Worm (Caenorhabditis elegans): Measurements from ENCODE around the gene madf-8.

Gene madf-8

DNA sequence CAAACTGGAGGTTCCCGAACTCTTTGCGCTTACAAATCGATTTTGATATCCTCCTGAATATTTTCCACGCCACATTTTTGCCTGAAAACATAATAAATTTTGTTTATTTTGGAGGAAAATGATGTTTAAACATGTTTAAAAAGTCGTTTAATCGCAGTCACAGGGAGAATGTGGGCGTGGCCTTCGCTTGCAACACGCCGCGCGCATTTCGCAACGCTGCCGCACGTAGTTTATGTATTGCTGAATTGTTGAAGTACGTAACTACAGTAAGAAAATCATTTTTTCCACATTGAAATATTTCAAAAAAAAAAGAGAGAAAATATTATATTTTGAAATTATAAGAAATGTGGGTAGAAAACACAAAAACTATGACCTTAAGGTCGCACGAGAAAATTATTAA, 13.6 kb upstream of the madf-8 start, which contains the start of gene C46F11.4:
Gene C46F11.4, minus strand, starts transcription at position 81 of the 400 bp plus-strand sequence.
- TF ChIP-seq him-1 (tag; optimal IDR thresholded peaks at IDR 0.05) (peak; percentile 62), W03F9.2 (tag; optimal IDR thresholded peaks at IDR 0.05) (peak; percentile 27), dao-5 (tag; optimal IDR thresholded peaks at IDR 0.05) (no peak)

DNA sequence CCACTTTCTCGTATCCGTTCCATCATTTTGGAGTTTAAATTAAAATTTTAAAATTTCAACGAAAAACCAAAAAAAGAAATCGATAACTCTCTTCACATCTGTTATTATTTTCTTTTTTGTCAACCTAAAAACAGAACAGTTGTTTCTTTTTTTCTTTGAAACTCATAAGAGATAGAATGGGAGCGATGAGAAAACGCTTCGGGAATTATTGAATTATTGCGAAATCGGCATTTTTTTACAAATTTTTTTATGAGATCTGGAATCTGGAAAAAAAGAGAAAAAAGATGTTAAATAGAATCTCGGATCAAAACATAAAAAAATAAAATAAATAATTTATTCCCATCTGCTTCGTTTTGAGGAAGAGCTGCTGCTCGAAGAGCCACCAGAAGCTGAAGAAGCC, 6.8 kb upstream of the madf-8 start, which contains the start of gene C46F11.5:
Gene C46F11.5, minus strand, starts transcription at position 128 of the 400 bp plus-strand sequence.
- no peak for TF ChIP-seq W03F9.2 (tag; optimal IDR thresholded peaks at IDR 0.05)
- no peak for TF ChIP-seq dao-5 (tag; optimal IDR thresholded peaks at IDR 0.05)
- TF ChIP-seq him-1 (tag; optimal IDR thresholded peaks at IDR 0.05) = no peak

DNA sequence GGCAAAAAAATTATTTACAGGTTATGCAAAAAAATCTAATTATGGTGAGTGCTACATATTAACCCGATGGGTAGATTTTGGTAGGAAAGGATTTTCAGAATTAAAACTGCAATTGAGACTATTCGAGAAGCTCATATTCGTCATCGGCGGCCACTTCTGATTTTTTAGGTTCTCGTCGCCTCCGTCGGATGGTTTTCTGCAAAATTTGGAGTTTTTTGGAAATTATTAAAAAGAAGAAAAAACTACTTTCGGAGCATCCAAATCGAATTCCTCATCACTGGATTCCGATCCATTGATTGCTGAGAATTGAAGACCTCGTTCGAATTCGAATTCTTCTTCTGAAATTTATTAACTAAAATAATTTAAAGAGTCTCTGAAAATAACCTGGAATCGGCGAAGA, 2.3 kb upstream of the madf-8 start:
- no peak for TF ChIP-seq him-1 (tag; optimal IDR thresholded peaks at IDR 0.05)
- no peak for TF ChIP-seq dao-5 (tag; optimal IDR thresholded peaks at IDR 0.05)
- TF ChIP-seq W03F9.2 (tag; optimal IDR thresholded peaks at IDR 0.05) = no peak

DNA sequence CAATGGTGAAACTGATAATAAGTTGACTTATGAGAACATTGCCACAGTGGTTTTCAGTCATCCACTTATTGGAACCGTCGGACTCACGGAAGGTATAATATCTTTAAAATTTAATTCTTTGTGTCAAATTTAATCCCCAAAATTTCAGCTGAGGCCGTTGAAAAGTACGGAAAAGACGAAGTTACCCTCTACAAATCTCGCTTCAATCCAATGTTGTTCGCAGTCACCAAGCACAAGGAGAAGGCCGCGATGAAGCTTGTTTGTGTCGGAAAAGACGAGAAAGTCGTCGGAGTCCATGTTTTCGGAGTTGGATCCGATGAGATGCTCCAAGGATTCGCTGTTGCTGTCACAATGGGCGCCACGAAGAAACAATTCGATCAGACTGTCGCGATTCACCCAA, 1.8 kb upstream of the madf-8 start:
- TF ChIP-seq W03F9.2 (tag; optimal IDR thresholded peaks at IDR 0.05) (no peak), him-1 (tag; optimal IDR thresholded peaks at IDR 0.05) (no peak), dao-5 (tag; optimal IDR thresholded peaks at IDR 0.05) (no peak)

DNA sequence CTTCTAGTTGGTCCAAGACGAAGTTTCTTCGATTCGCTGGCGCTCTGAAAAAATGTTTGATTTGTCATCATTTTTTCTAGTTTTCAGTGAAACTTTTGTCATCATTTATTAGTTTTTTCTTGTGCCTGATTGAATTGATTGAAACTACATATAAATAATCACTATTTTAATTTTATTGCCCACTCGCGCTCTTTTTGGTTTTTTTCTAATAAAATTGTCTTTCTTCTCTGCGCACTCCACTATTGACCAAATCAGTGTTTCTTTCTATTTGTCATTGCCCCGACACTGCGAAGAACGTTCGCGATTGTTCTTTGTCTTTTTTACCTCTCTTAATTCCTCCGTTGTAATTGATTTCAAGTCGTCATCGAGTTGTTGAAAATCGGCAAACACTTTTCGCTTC, 366 bp downstream of the madf-8 start:
- TF ChIP-seq W03F9.2 (tag; optimal IDR thresholded peaks at IDR 0.05) = peak; percentile 3
- no peak for TF ChIP-seq him-1 (tag; optimal IDR thresholded peaks at IDR 0.05)

DNA sequence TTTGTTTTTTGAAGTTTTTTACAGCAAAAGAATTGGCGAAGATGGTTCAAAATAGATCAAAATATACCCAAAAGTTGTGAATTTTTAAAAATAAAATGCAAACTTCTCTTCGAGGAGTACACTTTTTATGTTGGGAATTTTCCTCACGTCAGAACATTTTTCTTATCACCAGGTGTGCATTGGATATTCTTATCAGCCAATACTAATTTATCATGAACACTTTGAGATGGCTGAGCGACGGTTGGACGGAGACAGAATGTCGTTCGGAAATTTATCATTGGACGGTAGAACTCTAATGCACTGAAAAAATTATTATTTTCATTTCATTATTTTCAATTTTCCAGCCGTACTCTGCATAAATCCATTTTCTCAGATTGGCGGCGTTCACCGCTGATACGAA, 1.3 kb downstream of the madf-8 start:
- no peak for TF ChIP-seq him-1 (tag; optimal IDR thresholded peaks at IDR 0.05)
- TF ChIP-seq W03F9.2 (tag; optimal IDR thresholded peaks at IDR 0.05) = no peak
- TF ChIP-seq dao-5 (tag; optimal IDR thresholded peaks at IDR 0.05) = no peak

DNA sequence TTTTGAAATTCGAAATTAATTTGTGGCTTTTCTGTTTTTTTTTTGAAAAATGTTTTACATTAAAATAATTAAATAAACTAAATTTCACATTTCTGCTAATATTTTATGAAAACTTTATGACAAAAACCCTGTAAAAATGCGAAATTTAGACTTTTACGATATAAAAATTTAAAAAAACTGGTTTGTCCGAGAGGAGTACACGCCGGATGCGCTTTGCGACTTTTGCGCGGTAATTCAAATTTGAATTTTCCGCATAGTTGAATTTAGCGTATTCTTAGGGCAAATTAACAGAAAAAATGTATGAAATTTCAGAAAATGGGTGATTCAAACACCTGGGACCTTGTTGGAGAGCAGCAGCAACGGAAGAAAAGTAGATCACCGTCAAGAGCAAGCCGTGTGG, 6.6 kb downstream of the madf-8 start, which contains the start of gene unc-93:
Gene unc-93, plus strand, starts transcription at position 301 of the 400 bp plus-strand sequence.
- TF ChIP-seq W03F9.2 (tag; optimal IDR thresholded peaks at IDR 0.05) = no peak
- TF ChIP-seq him-1 (tag; optimal IDR thresholded peaks at IDR 0.05) = no peak
- no peak for TF ChIP-seq dao-5 (tag; optimal IDR thresholded peaks at IDR 0.05)

DNA sequence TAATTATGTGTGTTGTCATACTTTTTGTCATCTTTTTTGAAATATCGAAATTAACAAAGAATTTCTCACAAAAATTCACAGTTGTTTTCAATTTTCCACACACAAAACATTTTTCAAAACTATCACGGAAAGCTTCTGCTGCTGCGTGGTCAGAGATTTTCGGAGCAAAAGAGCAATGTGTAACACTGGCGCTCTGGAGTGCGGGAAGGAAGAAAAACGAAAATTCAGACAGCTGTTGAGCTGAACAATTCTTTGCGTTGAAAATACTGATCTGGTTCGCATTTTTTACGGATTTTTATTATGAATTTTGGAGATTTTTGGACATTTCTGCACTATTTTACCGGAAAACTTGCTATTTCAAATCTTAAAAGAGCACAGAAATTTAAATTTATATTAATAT, 7.0 kb downstream of the madf-8 start:
- TF ChIP-seq him-1 (tag; optimal IDR thresholded peaks at IDR 0.05) (no peak), W03F9.2 (tag; optimal IDR thresholded peaks at IDR 0.05) (no peak), dao-5 (tag; optimal IDR thresholded peaks at IDR 0.05) (no peak)

DNA sequence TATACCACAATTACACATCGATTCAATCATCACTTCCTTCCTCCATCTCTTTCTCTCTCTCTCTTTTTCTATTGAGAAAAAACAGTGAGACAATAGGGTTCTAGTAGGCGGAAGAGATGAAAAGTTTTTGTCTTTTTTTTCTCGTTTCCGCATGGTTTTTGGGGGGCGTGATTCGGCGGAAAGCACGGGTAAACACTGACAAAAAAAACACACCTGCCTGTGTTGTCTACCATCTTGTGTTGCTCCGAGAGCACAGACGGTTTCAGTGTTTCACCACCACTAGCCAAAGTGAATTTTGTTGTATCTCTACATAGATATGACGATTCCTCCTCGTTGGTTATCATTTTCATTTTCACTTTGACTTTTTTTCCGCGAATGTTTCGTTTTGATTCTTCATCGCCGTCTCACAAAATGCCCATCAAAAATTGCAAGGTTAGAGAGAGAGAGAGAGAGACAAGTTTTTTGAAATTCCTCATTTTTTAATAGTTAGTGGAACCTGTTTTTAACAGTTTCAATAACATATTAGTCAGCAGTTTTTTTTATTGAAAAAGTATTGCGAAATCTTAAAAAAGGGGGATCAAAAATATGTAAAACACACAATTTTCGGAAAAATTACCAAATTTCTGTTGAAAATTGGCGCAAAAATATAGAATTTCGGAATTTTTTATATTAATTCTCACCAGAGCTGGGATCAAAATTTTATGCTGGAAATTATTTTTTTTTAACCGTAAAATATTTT, 13.2 kb downstream of the madf-8 start:
- TF ChIP-seq dao-5 (tag; optimal IDR thresholded peaks at IDR 0.05) (no peak), W03F9.2 (tag; optimal IDR thresholded peaks at IDR 0.05) (no peak), him-1 (tag; optimal IDR thresholded peaks at IDR 0.05) (no peak)

DNA sequence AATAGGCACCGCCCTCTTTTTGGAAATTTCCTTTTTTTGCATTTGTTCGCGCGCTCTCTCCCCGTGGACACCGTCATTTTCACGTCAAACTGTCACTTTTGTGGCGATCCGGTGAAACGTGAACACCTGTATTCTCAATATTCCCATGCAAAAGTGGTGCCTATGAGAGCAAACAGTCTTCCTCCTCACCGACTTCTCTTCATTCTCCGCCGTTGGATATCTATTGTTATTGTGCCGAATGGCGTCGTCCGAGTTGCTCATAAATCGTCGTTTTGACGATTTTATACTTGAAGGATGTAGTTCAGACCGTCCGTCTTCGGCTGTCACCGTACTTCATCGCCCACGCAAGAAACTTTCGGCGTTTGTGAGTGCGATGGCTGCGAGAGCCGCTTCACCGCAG, 14.8 kb downstream of the madf-8 start, which contains the start of gene rilp-1:
Gene rilp-1, plus strand, starts transcription at position 301 of the 400 bp plus-strand sequence.
- TF ChIP-seq dao-5 (tag; optimal IDR thresholded peaks at IDR 0.05) (no peak), him-1 (tag; optimal IDR thresholded peaks at IDR 0.05) (no peak), W03F9.2 (tag; optimal IDR thresholded peaks at IDR 0.05) (no peak)

DNA sequence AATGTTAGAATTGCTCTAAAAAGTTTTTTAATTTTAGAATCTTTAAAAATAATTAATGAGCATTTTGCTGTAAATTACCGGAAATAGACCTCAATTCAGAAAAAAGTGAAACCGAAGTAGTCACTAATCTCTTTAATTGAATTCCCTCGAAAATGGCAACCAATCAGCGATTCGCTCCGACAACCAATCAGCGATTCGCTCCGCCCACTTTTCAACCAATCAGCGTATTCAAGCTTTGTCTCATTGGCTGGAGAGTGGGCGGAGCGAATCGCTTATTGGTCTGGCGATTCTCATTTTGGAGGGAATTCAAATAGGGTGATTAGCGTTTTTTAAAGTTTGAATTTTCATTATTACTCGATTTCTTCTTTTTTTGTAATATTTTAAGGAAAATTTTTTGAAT, 15.8 kb downstream of the madf-8 start:
- TF ChIP-seq dao-5 (tag; optimal IDR thresholded peaks at IDR 0.05) (no peak), him-1 (tag; optimal IDR thresholded peaks at IDR 0.05) (no peak), W03F9.2 (tag; optimal IDR thresholded peaks at IDR 0.05) (no peak)

DNA sequence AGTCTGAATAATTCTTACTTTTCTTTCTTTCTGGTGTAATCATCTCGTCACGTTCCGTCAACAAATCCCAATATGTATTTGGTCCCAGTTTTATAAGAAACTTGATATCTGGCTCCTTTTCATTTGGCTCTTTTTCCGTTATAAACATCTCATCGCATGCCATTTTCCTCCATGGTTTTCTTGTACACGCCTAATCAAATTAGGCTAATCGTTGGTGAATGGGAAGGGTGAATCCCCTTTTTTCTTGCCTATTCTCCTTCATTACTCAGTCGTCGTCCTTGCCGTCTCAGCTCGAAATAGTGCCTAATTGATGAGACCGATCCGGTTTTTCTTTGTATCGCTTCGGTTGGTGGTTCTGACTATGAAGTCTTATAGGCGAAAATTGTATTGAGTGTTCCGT, 16.5 kb downstream of the madf-8 start:
- TF ChIP-seq dao-5 (tag; optimal IDR thresholded peaks at IDR 0.05) = no peak
- TF ChIP-seq W03F9.2 (tag; optimal IDR thresholded peaks at IDR 0.05) = no peak
- no peak for TF ChIP-seq him-1 (tag; optimal IDR thresholded peaks at IDR 0.05)

DNA sequence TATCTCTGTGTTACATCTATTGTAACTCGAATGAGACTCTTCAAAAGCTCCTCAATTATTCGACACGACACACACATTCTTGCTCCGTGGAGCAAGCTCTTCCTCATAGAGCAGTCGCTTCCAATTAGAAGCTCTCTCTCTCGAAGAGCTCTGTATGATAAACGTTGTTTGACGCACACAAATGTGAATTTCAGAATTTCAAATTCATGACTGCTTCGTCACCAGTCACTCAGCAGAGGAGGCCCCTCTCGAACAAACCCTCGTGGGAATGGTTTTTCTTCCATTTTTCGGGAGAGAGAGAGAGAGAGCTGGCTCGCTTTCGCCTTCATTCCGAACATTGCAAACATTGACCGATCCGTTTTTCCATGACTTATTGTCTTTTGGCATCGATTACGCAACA, 18.3 kb downstream of the madf-8 start:
- TF ChIP-seq him-1 (tag; optimal IDR thresholded peaks at IDR 0.05) = no peak
- TF ChIP-seq dao-5 (tag; optimal IDR thresholded peaks at IDR 0.05) = no peak
- no peak for TF ChIP-seq W03F9.2 (tag; optimal IDR thresholded peaks at IDR 0.05)

DNA sequence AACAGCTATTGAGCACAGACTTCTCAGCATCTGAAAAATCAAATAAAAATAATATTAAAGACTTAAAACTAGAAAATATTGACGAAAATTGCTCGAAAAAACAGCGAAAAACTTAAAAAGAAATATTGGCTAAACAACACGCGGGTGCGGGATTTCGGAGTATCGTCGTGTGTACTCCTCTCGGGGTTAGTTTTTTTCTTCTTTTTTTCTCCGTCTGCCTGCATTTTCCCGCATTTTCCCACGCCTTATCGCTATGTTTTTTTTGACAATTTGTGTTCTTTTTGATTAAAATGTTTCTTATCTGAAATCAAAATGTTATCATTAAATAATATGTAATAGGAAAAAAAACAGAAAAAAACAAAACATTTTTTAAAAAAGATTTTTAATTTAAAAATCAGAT, 20.3 kb downstream of the madf-8 start, which contains the start of gene mrps-31:
Gene mrps-31, minus strand, starts transcription at position 36 of the 400 bp plus-strand sequence.
- TF ChIP-seq him-1 (tag; optimal IDR thresholded peaks at IDR 0.05) (no peak), W03F9.2 (tag; optimal IDR thresholded peaks at IDR 0.05) (peak; percentile 73), dao-5 (tag; optimal IDR thresholded peaks at IDR 0.05) (no peak)

DNA sequence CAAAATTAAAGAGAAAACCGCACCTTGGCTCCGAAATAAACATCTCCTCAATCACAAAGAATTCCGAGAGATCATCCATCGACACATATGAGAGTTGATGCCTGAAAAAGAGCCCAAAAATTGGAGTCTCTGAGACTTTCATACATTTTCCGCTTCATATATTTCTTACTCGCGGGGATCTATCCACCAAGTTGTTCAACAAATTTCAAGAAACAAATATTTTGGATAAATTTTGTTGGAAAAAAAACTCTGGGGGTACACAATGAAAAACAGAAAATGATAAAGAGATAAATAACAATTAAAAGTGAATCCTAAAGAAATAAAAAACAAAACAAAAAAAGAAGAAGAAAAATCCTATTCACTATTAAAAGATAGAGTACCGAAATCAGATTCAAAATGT, 23.6 kb downstream of the madf-8 start, which contains the start of gene sel-8:
Gene sel-8, minus strand, starts transcription at position 101 of the 400 bp plus-strand sequence.
- TF ChIP-seq W03F9.2 (tag; optimal IDR thresholded peaks at IDR 0.05) (no peak), dao-5 (tag; optimal IDR thresholded peaks at IDR 0.05) (no peak)
